Worm (Caenorhabditis elegans) whole organism, early embryonic: Measurements from ENCODE around the gene fbxa-2.

ENCODE experiments used
- B0310.2 ChIP-seq: sonication (generic microtip); optimal IDR thresholded peaks from 2 replicates; lab custom pipeline; 2016; ENCODE audit warnings: mild to moderate bottlenecking, missing genetic modification characterization, missing compliant biosample characterization
- F13C5.2 ChIP-seq: sonication (generic microtip); optimal IDR thresholded peaks from 2 replicates; lab custom pipeline; 2017; ENCODE audit warnings: mild to moderate bottlenecking, missing genetic modification characterization, inconsistent platforms, missing compliant biosample characterization
- aly-1 ChIP-seq: sonication (generic microtip); optimal IDR thresholded peaks from 2 replicates; lab custom pipeline; 2016; ENCODE audit warnings: missing genetic modification characterization, missing compliant biosample characterization
- ama-1 ChIP-seq: fragments of 150-350 bp; optimal IDR thresholded peaks from 2 replicates; lab custom pipeline; 2014
- ceh-13 ChIP-seq: fragments of 200-800 bp; sonication (Bioruptor generic); optimal IDR thresholded peaks from 2 replicates; lab custom pipeline; 2018; ENCODE audit warnings: mild to moderate bottlenecking, missing genetic modification characterization, missing compliant biosample characterization
- ceh-36 ChIP-seq: sonication (generic microtip); optimal IDR thresholded peaks from 2 replicates; lab custom pipeline; 2016; ENCODE audit warnings: missing genetic modification characterization, inconsistent platforms, missing compliant biosample characterization
- ets-7 ChIP-seq: sonication (generic microtip); optimal IDR thresholded peaks from 2 replicates; lab custom pipeline; 2016; ENCODE audit warnings: missing genotype, missing genetic modification characterization, missing compliant biosample characterization
- flt-1 ChIP-seq: fragments of 200-800 bp; sonication (Bioruptor generic); IDR thresholded peaks from 2 replicates; pipeline ENCODE4 v1.3.6; 2022; ENCODE audit warnings: missing genetic modification characterization, missing compliant biosample characterization
- hmbx-1 ChIP-seq: sonication (generic microtip); optimal IDR thresholded peaks from 2 replicates; lab custom pipeline; 2016; ENCODE audit warnings: mild to moderate bottlenecking, missing genetic modification characterization, missing compliant biosample characterization
- hmg-4 ChIP-seq: fragments of 200-800 bp; sonication (Bioruptor generic); optimal IDR thresholded peaks from 2 replicates; lab custom pipeline; 2018; ENCODE audit warnings: mild to moderate bottlenecking, missing genetic modification characterization, missing compliant biosample characterization
- hnd-1 ChIP-seq: sonication (generic microtip); optimal IDR thresholded peaks from 2 replicates; lab custom pipeline; 2016; ENCODE audit warnings: missing genetic modification characterization, missing compliant biosample characterization
- pes-1 ChIP-seq: fragments of 200-800 bp; sonication (Bioruptor generic); IDR thresholded peaks from 2 replicates; pipeline ENCODE4 v1.3.6; 2022; ENCODE audit warnings: missing genetic modification reagents, missing genetic modification characterization, missing compliant biosample characterization
- scrt-1 ChIP-seq: fragments of 200-800 bp; sonication (Bioruptor generic); IDR thresholded peaks from 2 replicates; pipeline ENCODE4 v1.3.6; 2022; ENCODE audit warnings: missing genetic modification characterization, missing compliant biosample characterization
- sea-1 ChIP-seq: fragments of 200-800 bp; sonication (Bioruptor generic); conservative IDR thresholded peaks from 2 replicates; pipeline ENCODE4 v1.3.6; 2022; ENCODE audit warnings: missing genetic modification characterization, missing compliant biosample characterization
- tbx-11 ChIP-seq: fragments of 200-800 bp; sonication (Bioruptor generic); IDR thresholded peaks from 2 replicates; pipeline ENCODE4 v1.3.6; 2022; ENCODE audit warnings: missing genetic modification characterization, missing compliant biosample characterization
- tbx-37 ChIP-seq: fragments of 200-800 bp; sonication (Bioruptor generic); conservative IDR thresholded peaks from 2 replicates; pipeline ENCODE4 v1.3.6; 2022; ENCODE audit warnings: missing genetic modification reagents, missing genetic modification characterization, missing compliant biosample characterization
- tra-4 ChIP-seq: sonication (generic microtip); optimal IDR thresholded peaks from 2 replicates; lab custom pipeline; 2017; ENCODE audit warnings: missing genetic modification characterization, missing compliant biosample characterization

Gene fbxa-2

ce11 chrV:16277918-16278317 is 8.5 kb upstream of the fbxa-2 start, which contains the start of gene cyp-37B1:
Gene cyp-37B1, plus strand, starts transcription at chrV:16278116.
- no peak for TF ChIP-seq tra-4 (tag; lab: Kevin White, UChicago)
- no peak for TF ChIP-seq tbx-37 (GFP tag; lab: Robert Waterston, UW)
- TF ChIP-seq aly-1 (tag; lab: Kevin White, UChicago) = no peak
- TF ChIP-seq ama-1 (lab: Kevin White, UChicago) = no peak
- no peak for TF ChIP-seq hnd-1 (tag; lab: Kevin White, UChicago)
- no peak for TF ChIP-seq ets-7
- no peak for TF ChIP-seq pes-1
- no peak for TF ChIP-seq F13C5.2 (tag; lab: Kevin White, UChicago)
- TF ChIP-seq sea-1 (GFP tag; lab: Robert Waterston, UW) = no peak
- no peak for TF ChIP-seq ceh-13 (GFP tag; lab: Kevin White, UChicago)
- no peak for TF ChIP-seq B0310.2 (tag; lab: Kevin White, UChicago)
- no peak for TF ChIP-seq flt-1 (GFP tag; lab: Robert Waterston, UW)
- TF ChIP-seq hmg-4 = no peak
- TF ChIP-seq scrt-1 = no peak
- no peak for TF ChIP-seq tbx-11 (GFP tag; lab: Robert Waterston, UW)
- no peak for TF ChIP-seq hmbx-1 (tag; lab: Kevin White, UChicago)
- no peak for TF ChIP-seq ceh-36

ce11 chrV:16275347-16275746 is 5.9 kb upstream of the fbxa-2 start, which contains the start of gene pacl-1:
Gene pacl-1, minus strand, starts transcription at chrV:16275447.
- TF ChIP-seq pes-1 = no peak
- TF ChIP-seq hnd-1 (tag; lab: Kevin White, UChicago) = no peak
- no peak for TF ChIP-seq B0310.2 (tag; lab: Kevin White, UChicago)
- no peak for TF ChIP-seq tra-4 (tag; lab: Kevin White, UChicago)
- no peak for TF ChIP-seq ama-1 (lab: Kevin White, UChicago)
- TF ChIP-seq tbx-37 (GFP tag; lab: Robert Waterston, UW) = no peak
- no peak for TF ChIP-seq ceh-36
- no peak for TF ChIP-seq tbx-11 (GFP tag; lab: Robert Waterston, UW)
- TF ChIP-seq scrt-1 = no peak
- TF ChIP-seq sea-1 (GFP tag; lab: Robert Waterston, UW) = no peak
- no peak for TF ChIP-seq aly-1 (tag; lab: Kevin White, UChicago)
- no peak for TF ChIP-seq F13C5.2 (tag; lab: Kevin White, UChicago)
- TF ChIP-seq ceh-13 (GFP tag; lab: Kevin White, UChicago) = no peak

- no peak for TF ChIP-seq tra-4 (tag; lab: Kevin White, UChicago)
- TF ChIP-seq scrt-1 = no peak
- TF ChIP-seq ceh-36 = no peak
- TF ChIP-seq ceh-13 (GFP tag; lab: Kevin White, UChicago) = no peak
- no peak for TF ChIP-seq hmg-4
- no peak for TF ChIP-seq tbx-37 (GFP tag; lab: Robert Waterston, UW)
- no peak for TF ChIP-seq pes-1
- no peak for TF ChIP-seq ets-7
- no peak for TF ChIP-seq ama-1 (lab: Kevin White, UChicago)
- no peak for TF ChIP-seq sea-1 (GFP tag; lab: Robert Waterston, UW)
- no peak for TF ChIP-seq tbx-11 (GFP tag; lab: Robert Waterston, UW)
- TF ChIP-seq B0310.2 (tag; lab: Kevin White, UChicago) = no peak
Observed at ce11 chrV:16271121-16271520, 1.7 kb upstream of the fbxa-2 start, which contains the start of gene T13F3.6. Gene T13F3.6, minus strand, starts transcription at chrV:16271221.

- no peak for TF ChIP-seq hmg-4
- no peak for TF ChIP-seq pes-1
- no peak for TF ChIP-seq hmbx-1 (tag; lab: Kevin White, UChicago)
- TF ChIP-seq ceh-13 (GFP tag; lab: Kevin White, UChicago) = no peak
- no peak for TF ChIP-seq tra-4 (tag; lab: Kevin White, UChicago)
- TF ChIP-seq F13C5.2 (tag; lab: Kevin White, UChicago) = no peak
- no peak for TF ChIP-seq aly-1 (tag; lab: Kevin White, UChicago)
Observed at ce11 chrV:16266514-16266913, 2.9 kb downstream of the fbxa-2 start, which contains the start of gene T13F3.4. Gene T13F3.4, minus strand, starts transcription at chrV:16266614.

ce11 chrV:16259684-16260083 is 9.8 kb downstream of the fbxa-2 start, which contains the start of gene nhr-127:
Gene nhr-127, plus strand, starts transcription at chrV:16259984.
- TF ChIP-seq ceh-36 = no peak
- no peak for TF ChIP-seq scrt-1
- no peak for TF ChIP-seq tbx-11 (GFP tag; lab: Robert Waterston, UW)
- TF ChIP-seq hnd-1 (tag; lab: Kevin White, UChicago) = no peak
- TF ChIP-seq tbx-37 (GFP tag; lab: Robert Waterston, UW) = no peak
- no peak for TF ChIP-seq B0310.2 (tag; lab: Kevin White, UChicago)
- no peak for TF ChIP-seq ama-1 (lab: Kevin White, UChicago)
- no peak for TF ChIP-seq tra-4 (tag; lab: Kevin White, UChicago)
- TF ChIP-seq sea-1 (GFP tag; lab: Robert Waterston, UW) = no peak
- TF ChIP-seq pes-1 = no peak

ce11 chrV:16258142-16258541 is 11.3 kb downstream of the fbxa-2 start, which contains the start of gene nhr-218:
Gene nhr-218, plus strand, starts transcription at chrV:16258442.
- TF ChIP-seq hmg-4 (no peak), aly-1 (tag; lab: Kevin White, UChicago) (no peak), ets-7 (no peak), pes-1 (no peak), hmbx-1 (tag; lab: Kevin White, UChicago) (no peak), B0310.2 (tag; lab: Kevin White, UChicago) (no peak), ceh-13 (GFP tag; lab: Kevin White, UChicago) (no peak), ama-1 (lab: Kevin White, UChicago) (no peak), hnd-1 (tag; lab: Kevin White, UChicago) (no peak), tbx-11 (GFP tag; lab: Robert Waterston, UW) (no peak), tra-4 (tag; lab: Kevin White, UChicago) (no peak), scrt-1 (no peak), ceh-36 (no peak), flt-1 (GFP tag; lab: Robert Waterston, UW) (no peak), sea-1 (GFP tag; lab: Robert Waterston, UW) (no peak), tbx-37 (GFP tag; lab: Robert Waterston, UW) (no peak), F13C5.2 (tag; lab: Kevin White, UChicago) (no peak)

ce11 chrV:16256395-16256794 is 13.1 kb downstream of the fbxa-2 start, which contains the start of gene bgnt-1.3:
Gene bgnt-1.3, minus strand, starts transcription at chrV:16256495.
- TF ChIP-seq B0310.2 (tag; lab: Kevin White, UChicago) (no peak), F13C5.2 (tag; lab: Kevin White, UChicago) (no peak), ceh-13 (GFP tag; lab: Kevin White, UChicago) (no peak), flt-1 (GFP tag; lab: Robert Waterston, UW) (no peak), pes-1 (no peak), sea-1 (GFP tag; lab: Robert Waterston, UW) (no peak), hmg-4 (no peak), tra-4 (tag; lab: Kevin White, UChicago) (no peak), tbx-11 (GFP tag; lab: Robert Waterston, UW) (no peak), hnd-1 (tag; lab: Kevin White, UChicago) (no peak)
